Fruit fly (Drosophila melanogaster): ENCODE data around the gene RpS3.

- TF ChIP-seq CG17806 (tag; optimal IDR thresholded peaks at IDR 0.05) (no peak), Pif1B (GFP tag; optimal IDR thresholded peaks at IDR 0.05) (no peak), CG8301 (tag; optimal IDR thresholded peaks at IDR 0.05) (no peak), CG13204 (GFP tag; optimal IDR thresholded peaks at IDR 0.05) (no peak), rn (GFP tag; IDR thresholded peaks at IDR 0.05) (no peak), Ets98B (GFP tag; IDR thresholded peaks at IDR 0.05) (no peak), CG8159 (tag; optimal IDR thresholded peaks at IDR 0.05) (no peak), gl (tag; optimal IDR thresholded peaks at IDR 0.05) (no peak), CG10348 (GFP tag; IDR thresholded peaks at IDR 0.05) (no peak), EcR (GFP tag; optimal IDR thresholded peaks at IDR 0.05) (no peak), CG12605 (GFP tag; IDR thresholded peaks at IDR 0.05) (no peak), CG15710 (tag; optimal IDR thresholded peaks at IDR 0.05) (no peak), fd96Ca (GFP tag; IDR thresholded peaks at IDR 0.05) (no peak)
Measured at dm6 chr3R:23336513-23336912, 22.1 kb upstream of the RpS3 start.

All from whole organism, pupa.